Worm (Caenorhabditis elegans) whole organism, L3 larva: ENCODE results near the gene rbm-17.

Source experiments
- ceh-28 ChIP-seq: fragments of 150-350 bp; optimal IDR thresholded peaks from 2 replicates; lab custom pipeline; 2014; ENCODE audit warnings: missing biosample characterization, missing genetic modification reagents, missing genetic modification characterization
- ceh-82 ChIP-seq: fragments of 150-350 bp; optimal IDR thresholded peaks from 2 replicates; lab custom pipeline; 2014; ENCODE audit warnings: missing biosample characterization, missing genetic modification characterization
- egl-27 ChIP-seq: sonication (generic microtip); optimal IDR thresholded peaks from 4 replicates; lab custom pipeline; 2017; ENCODE audit warnings: missing biosample characterization, missing genetic modification reagents, missing genetic modification characterization
- elt-2 ChIP-seq: sonication (generic microtip); optimal IDR thresholded peaks from 2 replicates; lab custom pipeline; 2016; ENCODE audit warnings: missing genetic modification reagents, mild to moderate bottlenecking, missing genetic modification characterization, missing compliant biosample characterization
- mdl-1 ChIP-seq: fragments of 150-350 bp; optimal IDR thresholded peaks from 2 replicates; lab custom pipeline; 2014; ENCODE audit warnings: missing biosample characterization, missing genetic modification characterization
- nhr-11 ChIP-seq: fragments of 150-350 bp; optimal IDR thresholded peaks from 2 replicates; lab custom pipeline; 2014; ENCODE audit warnings: missing biosample characterization, missing genetic modification characterization
- nhr-23 ChIP-seq: fragments of 150-350 bp; optimal IDR thresholded peaks from 2 replicates; lab custom pipeline; 2014; ENCODE audit warnings: missing biosample characterization, missing genetic modification reagents, missing genetic modification characterization
- zag-1 ChIP-seq: fragments of 150-350 bp; optimal IDR thresholded peaks from 2 replicates; lab custom pipeline; 2014; ENCODE audit warnings: missing biosample characterization, missing genetic modification characterization

DNA sequence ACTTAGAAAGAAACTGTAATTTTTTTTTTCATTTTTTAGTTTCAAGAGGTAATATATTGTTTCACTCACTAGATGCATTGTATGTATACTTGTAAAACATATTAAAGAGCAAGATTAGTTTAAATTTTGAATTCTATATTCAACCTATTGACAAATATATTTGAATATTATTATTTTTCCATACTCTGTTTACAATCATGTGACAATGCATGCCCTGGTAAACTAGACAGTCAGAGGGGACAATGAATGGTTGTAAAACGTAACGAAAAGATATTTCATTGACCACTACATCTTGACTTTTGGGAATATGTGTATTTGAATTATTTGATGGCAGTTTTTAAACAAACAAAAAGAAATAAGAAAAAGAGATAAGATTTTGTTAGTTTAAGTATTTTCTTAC is 15.8 kb upstream of the rbm-17 start:
- no peak for TF ChIP-seq ceh-28 (tag; lab: Kevin White, UChicago)
- TF ChIP-seq egl-27 (tag; lab: Kevin White, UChicago): no peak
- TF ChIP-seq mdl-1 (tag; lab: Kevin White, UChicago): no peak
- no peak for TF ChIP-seq nhr-23 (tag; lab: Kevin White, UChicago)
- no peak for TF ChIP-seq ceh-82 (tag; lab: Kevin White, UChicago)
- no peak for TF ChIP-seq nhr-11 (tag; lab: Kevin White, UChicago)
- no peak for TF ChIP-seq elt-2 (tag; lab: Kevin White, UChicago)
- no peak for TF ChIP-seq zag-1 (tag; lab: Kevin White, UChicago)
